Fruit fly (Drosophila melanogaster): ENCODE results near the gene Bre1.
A peak's percentile ranks its signal among the peaks of the same experiment; 100 is the strongest.

Gene Bre1

DNA sequence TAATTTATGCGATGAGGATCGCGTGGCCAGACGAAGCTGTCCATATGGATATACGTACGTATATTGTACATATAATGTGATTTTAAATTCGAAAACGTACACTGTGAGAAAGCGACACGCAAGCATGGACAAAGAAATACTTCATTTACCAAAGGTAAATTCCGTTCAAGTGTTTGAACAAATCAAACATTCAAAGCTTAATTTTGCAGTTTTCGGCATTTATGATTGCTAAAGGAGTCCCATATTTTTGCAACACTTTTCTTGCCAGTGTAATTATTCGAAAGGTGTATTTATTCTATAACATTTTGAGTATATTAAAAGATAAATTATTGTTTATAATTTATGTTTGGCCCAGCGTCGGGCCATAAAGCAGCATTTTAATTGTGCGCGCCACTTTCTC is 25.3 kb upstream of the Bre1 start (continued):
- TF ChIP-seq ems (GFP tag; optimal IDR thresholded peaks at IDR 0.05) (no peak), CG3838 (GFP tag; optimal IDR thresholded peaks at IDR 0.05) (no peak), kay (GFP tag; optimal IDR thresholded peaks at IDR 0.05) (no peak), dysf (GFP tag; IDR thresholded peaks at IDR 0.05) (peak; percentile 65; the same call in 2 of the 3 replicates), MBD-R2 (GFP tag; IDR thresholded peaks at IDR 0.05) (no peak), CG4707 (GFP tag; optimal IDR thresholded peaks at IDR 0.05) (no peak), CkIIα-i1 (GFP tag; IDR thresholded peaks at IDR 0.05) (no peak), chif (GFP tag; optimal IDR thresholded peaks at IDR 0.05) (peak in 1 of 2 experiments; percentile 25), CG11504 (tag; optimal IDR thresholded peaks at IDR 0.05) (peak; percentile 47), salm (tag; optimal IDR thresholded peaks at IDR 0.05) (peak; percentile 6), slbo (GFP tag; IDR thresholded peaks at IDR 0.05) (peak; percentile 72), esg (GFP tag; conservative IDR thresholded peaks at IDR 0.05) (peak; percentile 41), dpn (GFP tag; optimal IDR thresholded peaks at IDR 0.05) (peak; percentile 38 to 39), Ada2b (GFP tag; IDR thresholded peaks at IDR 0.05) (peak; percentile 51), CG9817 (tag; optimal IDR thresholded peaks at IDR 0.05) (peak; percentile 30), caup (GFP tag; optimal IDR thresholded peaks at IDR 0.05; ENCODE audit: severe bottlenecking) (peak; percentile 11), CG4282 (GFP tag; optimal IDR thresholded peaks at IDR 0.05) (no peak), Lhr (GFP tag; optimal IDR thresholded peaks at IDR 0.05) (no peak), CG10209 (GFP tag; optimal IDR thresholded peaks at IDR 0.05) (peak; percentile 31), BEAF-32 (GFP tag; optimal IDR thresholded peaks at IDR 0.05) (no peak), Doc2 (GFP tag; IDR thresholded peaks at IDR 0.05) (no peak), HLH54F (GFP tag; optimal IDR thresholded peaks at IDR 0.05) (peak; percentile 15), CG34224 (GFP tag; IDR thresholded peaks at IDR 0.05; ENCODE audit: partially characterized antibody) (no peak), CG4820 (GFP tag; optimal IDR thresholded peaks at IDR 0.05) (no peak), nau (GFP tag; optimal IDR thresholded peaks at IDR 0.05) (no peak), CG9727 (GFP tag; optimal IDR thresholded peaks at IDR 0.05) (peak; percentile 36), Hsf (GFP tag; optimal IDR thresholded peaks at IDR 0.05) (peak; percentile 46), vnd (GFP tag; IDR thresholded peaks at IDR 0.05; ENCODE audit: partially characterized antibody) (no peak), CG7963 (GFP tag; IDR thresholded peaks at IDR 0.05; ENCODE audit: partially characterized antibody) (no peak), vvl (GFP tag; IDR thresholded peaks at IDR 0.05) (peak; percentile 13; the same call in 1 of the 2 replicates), row (GFP tag; IDR thresholded peaks at IDR 0.05) (peak; percentile 55; the same call in 2 of the 3 replicates), gem (tag; optimal IDR thresholded peaks at IDR 0.05) (peak; percentile 70), CG16863 (GFP tag; optimal IDR thresholded peaks at IDR 0.05) (no peak), lilli (GFP tag; optimal IDR thresholded peaks at IDR 0.05) (peak; percentile 52), luna (GFP tag; optimal IDR thresholded peaks at IDR 0.05) (peak; percentile 6), CG7556 (GFP tag; optimal IDR thresholded peaks at IDR 0.05) (peak; percentile 9), chinmo (GFP tag; IDR thresholded peaks at IDR 0.05; ENCODE audit: partially characterized antibody) (no peak), CG3847 (GFP tag; IDR thresholded peaks at IDR 0.05) (peak; percentile 35; the same call in 1 of the 2 replicates), Rfx (GFP tag; IDR thresholded peaks at IDR 0.05) (peak; percentile 55; the same call in 1 of the 2 replicates), zen2 (GFP tag; IDR thresholded peaks at IDR 0.05; ENCODE audit: partially characterized antibody) (no peak), psq (GFP tag; optimal IDR thresholded peaks at IDR 0.05) (no peak), D19B (GFP tag; optimal IDR thresholded peaks at IDR 0.05) (no peak), Hr51 (GFP tag; optimal IDR thresholded peaks at IDR 0.05) (peak in 1 of 2 experiments; percentile 47), CG17568 (GFP tag; optimal IDR thresholded peaks at IDR 0.05) (no peak), CG12391 (tag; optimal IDR thresholded peaks at IDR 0.05) (peak; percentile 32), Asciz (GFP tag; optimal IDR thresholded peaks at IDR 0.05) (no peak), gcm (GFP tag; optimal IDR thresholded peaks at IDR 0.05) (peak; percentile 8), CG15269 (tag; optimal IDR thresholded peaks at IDR 0.05) (peak; percentile 61), CG11247 (GFP tag; IDR thresholded peaks at IDR 0.05) (no peak), CG12659 (GFP tag; optimal IDR thresholded peaks at IDR 0.05) (peak; percentile 3)

Measured in whole organism, embryonic.